Worm (Caenorhabditis elegans): ENCODE measurements around the gene srh-240.

The srh-240 gene

ce11 chrV:2883097-2883496, 18.1 kb downstream of the srh-240 start:
- TF ChIP-seq dao-5 (tag; optimal IDR thresholded peaks at IDR 0.05) (no peak), him-1 (tag; optimal IDR thresholded peaks at IDR 0.05) (no peak), W03F9.2 (tag; optimal IDR thresholded peaks at IDR 0.05) (no peak)

- TF ChIP-seq dao-5 (tag; optimal IDR thresholded peaks at IDR 0.05) (no peak), him-1 (tag; optimal IDR thresholded peaks at IDR 0.05) (no peak), W03F9.2 (tag; optimal IDR thresholded peaks at IDR 0.05) (no peak)
Observed at ce11 chrV:2884411-2884810, 19.4 kb downstream of the srh-240 start, which contains the start of gene sre-24. Gene sre-24, plus strand, starts transcription at chrV:2884711.

- TF ChIP-seq dao-5 (tag; optimal IDR thresholded peaks at IDR 0.05) (no peak), him-1 (tag; optimal IDR thresholded peaks at IDR 0.05) (no peak)
Observed at ce11 chrV:2888265-2888664, 23.3 kb downstream of the srh-240 start.

- no peak for TF ChIP-seq dao-5 (tag; optimal IDR thresholded peaks at IDR 0.05)
- no peak for TF ChIP-seq him-1 (tag; optimal IDR thresholded peaks at IDR 0.05)
- no peak for TF ChIP-seq W03F9.2 (tag; optimal IDR thresholded peaks at IDR 0.05)
Observed at ce11 chrV:2888681-2889080, 23.7 kb downstream of the srh-240 start, which contains the start of gene srw-4. Gene srw-4, minus strand, starts transcription at chrV:2888781.

- TF ChIP-seq dao-5 (tag; optimal IDR thresholded peaks at IDR 0.05), result no peak
- no peak for TF ChIP-seq him-1 (tag; optimal IDR thresholded peaks at IDR 0.05)
- TF ChIP-seq W03F9.2 (tag; optimal IDR thresholded peaks at IDR 0.05), result no peak
Observed at ce11 chrV:2891927-2892326, 26.9 kb downstream of the srh-240 start, which contains the start of gene F37B4.15. Gene F37B4.15, plus strand, starts transcription at chrV:2892227.

- TF ChIP-seq dao-5 (tag; optimal IDR thresholded peaks at IDR 0.05) (no peak), him-1 (tag; optimal IDR thresholded peaks at IDR 0.05) (no peak), W03F9.2 (tag; optimal IDR thresholded peaks at IDR 0.05) (no peak)
Observed at ce11 chrV:2892976-2893375, 28.0 kb downstream of the srh-240 start, which contains the start of gene srh-127. Gene srh-127, plus strand, starts transcription at chrV:2893276.

- peak; percentile 29 for TF ChIP-seq W03F9.2 (tag; optimal IDR thresholded peaks at IDR 0.05)
- no peak for TF ChIP-seq dao-5 (tag; optimal IDR thresholded peaks at IDR 0.05)
Observed at ce11 chrV:2896198-2896660, 31.2 kb downstream of the srh-240 start, which contains the start of gene pals-32. Gene pals-32, plus strand, starts transcription at chrV:2896610.

- TF ChIP-seq him-1 (tag; optimal IDR thresholded peaks at IDR 0.05) (no peak), dao-5 (tag; optimal IDR thresholded peaks at IDR 0.05) (no peak), W03F9.2 (tag; optimal IDR thresholded peaks at IDR 0.05) (no peak)
Observed at ce11 chrV:2899867-2900266, 34.9 kb downstream of the srh-240 start, which contains the start of gene str-46. Gene str-46, minus strand, starts transcription at chrV:2899967.

- no peak for TF ChIP-seq W03F9.2 (tag; optimal IDR thresholded peaks at IDR 0.05)
- TF ChIP-seq him-1 (tag; optimal IDR thresholded peaks at IDR 0.05), result no peak
- TF ChIP-seq dao-5 (tag; optimal IDR thresholded peaks at IDR 0.05), result no peak
Observed at ce11 chrV:2903227-2903626, 38.2 kb downstream of the srh-240 start, which contains the start of gene C31B8.7. Gene C31B8.7, minus strand, starts transcription at chrV:2903327.

- TF ChIP-seq him-1 (tag; optimal IDR thresholded peaks at IDR 0.05), result no peak
- no peak for TF ChIP-seq W03F9.2 (tag; optimal IDR thresholded peaks at IDR 0.05)
- TF ChIP-seq dao-5 (tag; optimal IDR thresholded peaks at IDR 0.05), result no peak
Observed at ce11 chrV:2909525-2909924, 44.5 kb downstream of the srh-240 start, which contains the start of gene zmp-3. Gene zmp-3, minus strand, starts transcription at chrV:2909625.

ce11 chrV:2912901-2913300, 47.9 kb downstream of the srh-240 start, which contains the start of gene C31B8.9:
Gene C31B8.9, minus strand, starts transcription at chrV:2913001.
- TF ChIP-seq him-1 (tag; optimal IDR thresholded peaks at IDR 0.05) (no peak), W03F9.2 (tag; optimal IDR thresholded peaks at IDR 0.05) (no peak), dao-5 (tag; optimal IDR thresholded peaks at IDR 0.05) (no peak)

- TF ChIP-seq him-1 (tag; optimal IDR thresholded peaks at IDR 0.05) (no peak), W03F9.2 (tag; optimal IDR thresholded peaks at IDR 0.05) (no peak), dao-5 (tag; optimal IDR thresholded peaks at IDR 0.05) (no peak)
Observed at ce11 chrV:2913948-2914347, 48.9 kb downstream of the srh-240 start, which contains the start of gene srh-146. Gene srh-146, plus strand, starts transcription at chrV:2914248.
